Fruit fly (Drosophila melanogaster): ENCODE data around the gene Cyp12a4.

The Cyp12a4 gene

DNA sequence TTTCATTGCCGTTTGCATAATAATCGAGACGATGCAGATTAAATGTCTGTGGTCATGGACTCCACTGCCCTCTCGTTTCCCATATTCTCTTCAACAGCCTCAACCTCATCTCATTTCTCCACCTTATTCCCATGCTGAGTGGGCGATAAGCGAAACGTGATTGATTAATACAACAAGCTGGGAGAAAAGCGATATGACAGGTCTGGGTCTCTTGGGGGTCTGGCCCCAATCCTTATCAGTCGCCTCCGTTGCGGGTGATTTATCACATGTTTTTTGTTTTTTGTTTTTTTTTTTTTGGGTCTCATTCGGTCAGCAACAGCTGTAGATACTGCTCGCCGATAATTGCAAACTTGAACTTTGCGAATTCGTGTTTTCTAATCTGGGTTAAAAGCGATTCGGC, 34.9 kb upstream of the Cyp12a4 start:
- no peak for TF ChIP-seq psq (optimal IDR thresholded peaks at IDR 0.05)
- TF ChIP-seq Dll (optimal IDR thresholded peaks at IDR 0.05), result no peak
- TF ChIP-seq EcR (GFP tag; optimal IDR thresholded peaks at IDR 0.05), result no peak
- TF ChIP-seq CG8478 (optimal IDR thresholded peaks at IDR 0.05), result no peak
- TF ChIP-seq pan (optimal IDR thresholded peaks at IDR 0.05), result no peak
- TF ChIP-seq usp (GFP tag; optimal IDR thresholded peaks at IDR 0.05), result no peak

DNA sequence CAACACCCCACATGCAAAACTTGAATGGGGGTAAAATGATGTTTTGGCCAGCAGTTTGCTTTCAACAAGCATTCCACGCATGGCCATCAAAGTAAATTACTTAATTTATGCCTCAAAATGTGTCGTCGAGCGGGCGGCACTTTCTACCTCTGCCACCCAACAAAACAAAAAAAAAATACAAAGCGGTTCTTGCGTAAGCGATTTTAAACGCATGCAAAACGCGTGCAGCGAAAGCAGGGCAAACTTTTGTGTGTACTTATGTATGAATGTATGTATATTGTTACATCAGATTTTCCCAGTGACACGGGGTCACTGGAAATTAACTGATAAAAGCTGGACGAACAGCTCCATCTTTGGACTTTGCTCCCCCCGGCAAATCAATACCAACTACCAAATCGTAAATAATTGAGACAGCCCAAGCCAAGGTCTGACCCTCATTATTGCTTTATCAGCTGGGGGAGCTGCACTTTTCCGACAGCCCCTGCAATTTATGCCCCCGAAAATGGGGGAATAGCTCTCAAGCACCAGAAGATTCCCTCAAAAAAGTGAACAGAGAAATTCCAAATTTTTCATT, 33.6 kb upstream of the Cyp12a4 start:
- TF ChIP-seq EcR (GFP tag; optimal IDR thresholded peaks at IDR 0.05) (no peak), usp (GFP tag; optimal IDR thresholded peaks at IDR 0.05) (no peak), Dll (optimal IDR thresholded peaks at IDR 0.05) (no peak)

DNA sequence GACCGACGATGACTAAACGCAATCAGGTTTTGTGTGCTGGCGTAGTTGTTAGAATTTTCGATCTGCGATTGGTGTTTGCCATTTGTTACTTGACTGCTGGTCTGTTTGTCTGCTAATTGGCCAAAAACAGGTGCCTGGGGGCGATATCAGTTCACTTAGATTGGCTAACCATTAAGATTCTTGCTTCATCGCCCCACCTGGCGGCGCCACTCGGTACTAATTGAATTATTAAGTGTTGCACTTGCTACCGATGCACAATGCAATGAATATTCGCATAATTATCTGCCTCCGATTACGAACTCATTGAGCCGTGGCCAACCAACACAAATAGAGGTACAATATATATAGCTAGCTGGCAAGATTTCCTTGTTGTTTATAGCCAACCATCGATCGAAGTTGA, 31.8 kb upstream of the Cyp12a4 start:
- TF ChIP-seq EcR (GFP tag; optimal IDR thresholded peaks at IDR 0.05) (no peak), psq (optimal IDR thresholded peaks at IDR 0.05) (no peak), Dll (optimal IDR thresholded peaks at IDR 0.05) (no peak), pan (optimal IDR thresholded peaks at IDR 0.05) (no peak), usp (GFP tag; optimal IDR thresholded peaks at IDR 0.05) (no peak), CG8478 (optimal IDR thresholded peaks at IDR 0.05) (no peak)

DNA sequence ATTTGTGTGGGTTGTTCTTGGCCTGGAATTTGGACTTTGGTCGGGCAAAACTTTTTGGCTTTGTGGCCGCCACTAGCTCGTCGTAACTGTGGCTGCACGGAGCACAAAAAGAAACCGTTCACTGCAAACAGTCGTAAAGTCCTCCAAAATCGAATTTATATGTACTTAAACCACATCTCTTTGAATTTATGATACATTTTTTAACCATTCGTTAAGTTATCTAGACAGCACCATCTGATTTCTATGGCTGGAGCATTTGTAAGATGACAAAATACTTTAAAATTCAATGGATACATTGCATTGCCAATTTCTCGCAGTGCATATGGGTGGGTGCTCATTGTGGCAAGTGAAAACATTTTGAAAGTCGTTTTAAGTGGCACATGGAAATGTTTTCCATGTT, 30.8 kb upstream of the Cyp12a4 start:
- TF ChIP-seq psq (optimal IDR thresholded peaks at IDR 0.05) (no peak), EcR (GFP tag; optimal IDR thresholded peaks at IDR 0.05) (no peak), Dll (optimal IDR thresholded peaks at IDR 0.05) (no peak), usp (GFP tag; optimal IDR thresholded peaks at IDR 0.05) (no peak), CG8478 (optimal IDR thresholded peaks at IDR 0.05) (no peak), pan (optimal IDR thresholded peaks at IDR 0.05) (no peak)

DNA sequence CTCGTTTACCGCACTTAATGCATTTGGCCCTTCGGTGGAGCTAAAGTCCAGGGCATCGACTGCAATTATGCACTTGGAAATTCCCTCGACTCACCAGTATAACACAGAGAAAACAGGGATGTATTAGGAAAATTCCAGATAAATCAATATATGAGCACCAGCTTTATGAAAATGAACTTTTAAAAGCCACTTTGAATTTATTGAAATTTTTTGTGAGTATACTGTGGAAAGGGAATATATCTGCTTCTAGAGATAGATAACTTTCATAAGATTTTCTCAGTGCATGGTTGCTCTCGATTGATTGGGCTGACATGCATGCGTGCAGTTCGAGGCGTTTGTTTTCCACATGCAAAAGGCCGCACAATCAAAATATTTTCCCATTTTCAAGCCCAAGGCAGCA, 29.1 kb upstream of the Cyp12a4 start:
- no peak for TF ChIP-seq EcR (GFP tag; optimal IDR thresholded peaks at IDR 0.05)
- TF ChIP-seq CG8478 (optimal IDR thresholded peaks at IDR 0.05), result no peak
- TF ChIP-seq pan (optimal IDR thresholded peaks at IDR 0.05), result no peak
- TF ChIP-seq usp (GFP tag; optimal IDR thresholded peaks at IDR 0.05), result no peak
- no peak for TF ChIP-seq psq (optimal IDR thresholded peaks at IDR 0.05)
- no peak for TF ChIP-seq Dll (optimal IDR thresholded peaks at IDR 0.05)

DNA sequence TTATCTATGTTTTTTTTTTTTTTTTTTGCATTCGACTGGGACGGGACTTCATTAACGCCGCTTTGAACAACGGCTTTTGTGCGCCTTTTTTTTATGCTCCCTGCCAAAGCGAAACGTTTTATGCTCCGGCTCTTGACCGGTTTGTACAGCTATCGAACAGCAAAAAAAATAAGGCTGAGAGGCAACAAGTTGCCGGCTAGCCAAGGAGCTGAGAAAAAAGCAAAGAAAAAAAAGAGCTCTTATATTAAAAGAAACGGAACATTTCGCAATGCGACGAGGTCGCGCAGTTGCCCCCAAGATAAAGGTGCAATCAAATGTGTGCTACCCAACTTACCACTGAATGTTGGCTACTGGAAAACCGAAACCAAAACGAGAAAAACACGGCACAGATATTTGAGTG, 28.5 kb upstream of the Cyp12a4 start:
- no peak for TF ChIP-seq EcR (GFP tag; optimal IDR thresholded peaks at IDR 0.05)

DNA sequence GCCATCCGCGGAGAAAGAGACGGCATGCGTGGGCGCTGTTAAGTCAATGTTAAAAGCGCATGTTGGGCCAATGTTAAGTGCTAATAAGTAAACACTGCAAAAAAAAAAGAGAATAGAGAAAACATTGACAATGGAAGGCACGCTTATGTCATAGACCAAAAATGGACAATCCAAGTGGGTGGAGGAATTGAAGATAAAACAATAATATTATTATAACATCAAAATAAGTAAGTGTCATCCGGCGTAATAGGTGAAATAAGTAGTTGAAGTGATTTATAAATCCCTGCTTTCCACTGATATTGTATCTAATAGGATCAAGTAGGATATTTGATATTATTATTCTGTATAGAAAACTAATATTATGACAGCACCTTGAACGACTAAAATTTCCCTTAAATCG, 27.9 kb upstream of the Cyp12a4 start:
- no peak for TF ChIP-seq psq (optimal IDR thresholded peaks at IDR 0.05)
- no peak for TF ChIP-seq Dll (optimal IDR thresholded peaks at IDR 0.05)
- no peak for TF ChIP-seq CG8478 (optimal IDR thresholded peaks at IDR 0.05)
- TF ChIP-seq EcR (GFP tag; optimal IDR thresholded peaks at IDR 0.05), result no peak
- no peak for TF ChIP-seq usp (GFP tag; optimal IDR thresholded peaks at IDR 0.05)
- no peak for TF ChIP-seq pan (optimal IDR thresholded peaks at IDR 0.05)

DNA sequence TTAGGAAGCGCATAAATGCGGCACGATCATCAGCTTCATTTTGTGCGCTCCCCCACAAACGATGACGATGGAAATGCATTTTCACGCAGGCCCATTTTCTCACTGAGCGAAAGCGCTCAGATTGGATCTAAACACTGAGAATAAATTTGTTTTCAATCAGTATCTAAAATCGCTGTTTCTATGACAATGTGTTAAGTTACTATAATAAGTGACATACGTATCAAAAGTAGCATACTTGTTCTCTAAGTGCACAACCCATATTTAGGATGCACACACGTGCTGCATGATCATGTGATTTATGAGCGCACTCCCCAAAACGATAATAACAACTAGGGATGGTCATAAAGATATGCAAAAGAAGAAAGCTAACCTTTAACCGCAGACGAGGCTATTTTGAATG, 26.8 kb upstream of the Cyp12a4 start:
- TF ChIP-seq EcR (GFP tag; optimal IDR thresholded peaks at IDR 0.05), result no peak
- no peak for TF ChIP-seq CG8478 (optimal IDR thresholded peaks at IDR 0.05)
- no peak for TF ChIP-seq pan (optimal IDR thresholded peaks at IDR 0.05)
- TF ChIP-seq psq (optimal IDR thresholded peaks at IDR 0.05), result no peak
- no peak for TF ChIP-seq Dll (optimal IDR thresholded peaks at IDR 0.05)
- no peak for TF ChIP-seq usp (GFP tag; optimal IDR thresholded peaks at IDR 0.05)

DNA sequence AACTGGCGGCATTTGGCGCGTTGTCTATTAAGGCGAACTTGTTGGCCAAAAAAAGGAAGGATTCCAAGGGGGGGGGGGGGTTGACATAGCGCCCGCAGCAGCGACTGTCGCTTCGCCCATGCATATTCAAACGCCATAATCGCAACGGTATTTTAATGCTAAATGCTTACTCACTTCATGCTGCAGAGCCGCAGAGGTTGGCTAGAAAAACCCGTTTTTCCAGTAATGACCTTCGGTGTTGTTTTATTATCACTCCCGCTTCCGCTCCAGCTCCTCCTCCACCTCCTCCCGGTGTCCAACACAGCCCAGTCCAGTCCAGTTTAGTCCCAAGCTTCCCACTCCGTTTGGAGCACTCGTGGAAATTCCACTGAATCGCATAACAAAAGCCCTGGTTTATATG, 23.8 kb upstream of the Cyp12a4 start:
- no peak for TF ChIP-seq Dll (optimal IDR thresholded peaks at IDR 0.05)
- no peak for TF ChIP-seq usp (GFP tag; optimal IDR thresholded peaks at IDR 0.05)
- TF ChIP-seq CG8478 (optimal IDR thresholded peaks at IDR 0.05), result no peak
- TF ChIP-seq psq (optimal IDR thresholded peaks at IDR 0.05), result no peak

DNA sequence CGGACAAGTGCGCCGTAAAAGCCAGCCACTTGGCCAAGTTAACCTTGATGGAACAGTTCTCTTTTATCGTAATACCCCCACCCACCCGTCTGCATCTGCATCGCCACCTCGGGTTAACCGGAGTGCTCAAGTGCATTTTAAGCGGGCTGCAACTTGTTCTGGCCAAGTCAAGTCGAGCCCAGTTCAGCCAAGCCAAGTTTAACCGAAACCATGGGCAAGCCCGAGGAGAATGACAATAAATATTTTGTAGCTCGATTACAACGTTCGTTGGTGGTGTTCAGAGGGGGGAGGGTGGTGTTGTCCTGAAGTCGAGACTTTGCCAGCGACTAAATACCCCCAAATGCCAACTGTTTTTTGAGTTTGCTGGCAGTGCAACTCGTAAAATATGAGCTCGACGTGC, 22.6 kb upstream of the Cyp12a4 start:
- no peak for TF ChIP-seq usp (GFP tag; optimal IDR thresholded peaks at IDR 0.05)
- no peak for TF ChIP-seq pan (optimal IDR thresholded peaks at IDR 0.05)
- no peak for TF ChIP-seq CG8478 (optimal IDR thresholded peaks at IDR 0.05)
- no peak for TF ChIP-seq EcR (GFP tag; optimal IDR thresholded peaks at IDR 0.05)
- no peak for TF ChIP-seq Dll (optimal IDR thresholded peaks at IDR 0.05)
- TF ChIP-seq psq (optimal IDR thresholded peaks at IDR 0.05), result no peak

DNA sequence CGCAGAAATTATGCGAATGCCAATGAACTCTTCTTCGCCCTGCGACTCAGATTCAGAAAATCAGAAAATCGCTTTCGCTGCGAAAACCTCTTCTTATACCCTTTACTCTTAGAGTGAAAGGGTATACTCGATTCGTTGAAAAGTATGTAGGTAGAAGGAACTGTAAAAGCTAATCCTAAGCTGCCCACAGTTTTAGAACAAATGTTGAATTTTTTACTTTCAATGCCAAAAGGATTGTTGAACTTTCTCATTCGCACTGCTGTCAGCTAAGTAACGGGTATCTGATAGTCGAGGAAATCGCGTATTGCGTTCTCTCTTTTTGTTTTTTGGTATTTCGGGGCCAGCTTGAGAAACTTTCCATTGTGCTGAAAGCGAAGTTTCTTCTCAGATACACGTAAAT, 21.1 kb upstream of the Cyp12a4 start:
- TF ChIP-seq pan (optimal IDR thresholded peaks at IDR 0.05) (peak; percentile 52), EcR (GFP tag; optimal IDR thresholded peaks at IDR 0.05) (no peak)

DNA sequence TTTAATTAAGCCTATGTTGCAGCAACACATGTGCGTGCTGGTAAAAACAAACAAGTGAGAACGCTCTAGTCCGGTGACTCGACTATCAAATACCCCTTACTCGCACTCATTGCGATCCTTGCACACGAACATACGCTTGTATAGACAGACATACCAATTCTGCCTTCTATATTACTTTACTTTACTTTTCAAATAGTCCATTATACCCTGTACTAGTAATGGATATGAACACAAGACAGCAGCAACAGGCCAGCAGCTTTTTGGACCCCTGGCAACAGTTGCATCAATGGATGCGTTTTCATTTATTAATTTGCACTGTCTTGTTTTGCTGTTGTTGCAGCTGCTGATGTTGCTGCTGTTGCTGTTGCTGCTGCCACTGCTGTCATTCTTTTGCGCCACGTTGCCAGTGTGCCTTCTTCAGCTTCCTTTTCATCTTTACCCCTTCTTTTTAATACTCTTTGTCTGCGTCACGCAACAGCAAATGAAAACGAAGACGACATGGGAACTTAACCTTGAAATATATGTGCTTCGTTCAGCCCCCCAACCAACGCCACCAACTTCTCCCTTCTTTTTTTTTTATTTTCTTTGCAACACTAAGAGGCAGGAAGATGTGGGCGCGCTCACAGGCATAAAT, 16.3 kb upstream of the Cyp12a4 start:
- TF ChIP-seq psq (optimal IDR thresholded peaks at IDR 0.05) (no peak), EcR (GFP tag; optimal IDR thresholded peaks at IDR 0.05) (no peak), pan (optimal IDR thresholded peaks at IDR 0.05) (peak; percentile 83)

DNA sequence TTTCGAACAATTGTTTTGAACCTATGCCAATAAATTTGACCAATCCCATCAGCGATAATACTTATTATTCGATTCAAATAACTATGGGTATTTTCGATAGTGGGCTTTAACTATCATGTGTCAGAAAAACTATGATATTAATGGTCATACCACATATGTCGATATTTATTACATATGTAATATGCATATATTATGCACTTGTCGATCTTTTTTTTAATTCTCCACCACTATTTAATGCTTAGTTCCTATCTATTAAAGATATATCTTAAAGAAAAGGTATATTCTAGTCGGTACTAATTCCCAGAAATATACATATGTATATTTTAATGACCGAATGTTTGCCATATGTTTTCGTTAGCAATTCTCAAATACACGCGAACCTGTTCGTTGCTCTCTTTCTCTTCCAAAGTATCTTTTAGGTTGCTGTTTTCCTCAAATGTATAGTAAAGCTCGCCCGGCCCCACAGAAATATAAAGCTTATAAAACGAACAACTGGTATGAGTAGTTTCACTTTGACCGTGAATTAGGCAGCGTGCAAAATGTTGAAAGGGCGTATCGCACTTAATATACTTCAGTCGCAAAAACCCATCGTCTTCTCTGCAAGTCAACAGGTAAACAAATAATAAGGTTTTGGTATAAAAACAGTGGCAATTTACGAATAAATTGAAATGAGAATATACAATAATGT, 2.7 kb upstream of the Cyp12a4 start, which contains the start of gene Cyp12a5:
TSS of gene Cyp12a5 (plus strand) at position 503 of the 688 bp plus-strand sequence.
- TF ChIP-seq EcR (GFP tag; optimal IDR thresholded peaks at IDR 0.05), result no peak
- TF ChIP-seq Dll (optimal IDR thresholded peaks at IDR 0.05), result no peak
- TF ChIP-seq usp (GFP tag; optimal IDR thresholded peaks at IDR 0.05), result no peak
- TF ChIP-seq CG8478 (optimal IDR thresholded peaks at IDR 0.05), result no peak
- TF ChIP-seq pan (optimal IDR thresholded peaks at IDR 0.05), result no peak
- no peak for TF ChIP-seq psq (optimal IDR thresholded peaks at IDR 0.05)

Measured in whole organism.